Worm (Caenorhabditis elegans): Measurements from ENCODE around the gene ceh-39.

ceh-39 gene

DNA sequence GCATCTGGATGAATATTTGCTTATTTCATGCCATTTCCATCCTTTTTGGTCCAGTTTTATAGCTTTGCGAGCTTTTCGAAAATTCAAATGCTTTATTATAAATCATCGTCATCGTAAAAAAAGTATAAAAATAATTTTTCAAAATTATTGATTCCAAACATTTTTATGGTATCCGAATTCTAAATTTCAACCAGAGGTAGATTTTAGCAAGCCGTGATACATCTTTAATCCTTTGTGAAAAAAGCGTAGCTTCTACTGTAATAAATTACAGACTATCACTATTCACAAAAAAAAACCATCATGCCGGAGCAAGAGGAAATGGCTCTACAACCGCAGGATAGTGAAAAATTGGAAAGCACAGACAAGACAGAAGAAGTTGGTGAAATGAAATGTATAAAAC is 29.8 kb downstream of the ceh-39 start, which contains the start of gene C14E2.1:
Gene C14E2.1, plus strand, starts transcription at position 301 of the 400 bp plus-strand sequence.
- TF ChIP-seq madf-9 (GFP tag; conservative IDR thresholded peaks at IDR 0.05) (no peak), nhr-237 (tag; optimal IDR thresholded peaks at IDR 0.05) (no peak), rbr-2 (tag; optimal IDR thresholded peaks at IDR 0.05) (no peak), zag-1 (tag; optimal IDR thresholded peaks at IDR 0.05) (no peak), T20F7.1 (GFP tag; optimal IDR thresholded peaks at IDR 0.05) (no peak), zip-2 (tag; optimal IDR thresholded peaks at IDR 0.05) (no peak), ceh-62 (tag; optimal IDR thresholded peaks at IDR 0.05) (no peak), lsy-2 (tag; optimal IDR thresholded peaks at IDR 0.05) (no peak), nhr-76 (tag; optimal IDR thresholded peaks at IDR 0.05) (no peak), hif-1 (tag; optimal IDR thresholded peaks at IDR 0.05) (no peak), nhr-42 (GFP tag; IDR thresholded peaks at IDR 0.05) (no peak), Y48G9A.11 (GFP tag; IDR thresholded peaks at IDR 0.05) (no peak), attf-4 (tag; optimal IDR thresholded peaks at IDR 0.05) (no peak), nhr-102 (tag; optimal IDR thresholded peaks at IDR 0.05) (no peak), tra-1 (GFP tag; IDR thresholded peaks at IDR 0.05) (no peak), lin-15B (tag; optimal IDR thresholded peaks at IDR 0.05) (no peak), fkh-10 (GFP tag; optimal IDR thresholded peaks at IDR 0.05) (no peak), T26A8.4 (GFP tag; IDR thresholded peaks at IDR 0.05) (no peak)

- TF ChIP-seq aha-1 (tag): peak; percentile 5
- no peak for TF ChIP-seq fos-1 (tag; optimal IDR thresholded peaks at IDR 0.05)
These were observed 30.6 kb downstream of the ceh-39 start, which contains the start of gene C14E2.5 for ce11 chrX:1825290-1825832. Gene C14E2.5, minus strand, starts transcription at chrX:1825340.

DNA sequence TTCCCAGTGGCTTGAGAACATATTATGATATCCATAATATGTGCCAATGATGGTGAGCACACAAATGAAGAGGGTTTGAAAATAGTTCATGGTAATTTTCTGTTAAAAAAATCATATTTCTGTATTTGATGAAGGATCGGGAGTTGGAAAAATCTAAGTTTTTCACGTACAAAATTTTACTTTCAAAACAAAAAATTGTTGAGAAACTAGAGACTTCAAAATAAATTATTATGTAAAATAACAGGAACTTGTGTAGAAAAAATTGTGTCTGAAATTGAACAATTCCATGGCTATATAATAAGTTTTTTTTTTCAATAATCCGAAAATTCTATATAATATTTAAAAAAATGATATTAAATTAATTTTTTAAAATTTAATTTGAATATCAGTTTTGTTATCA is 34.7 kb downstream of the ceh-39 start, which contains the start of gene C14E2.4:
Gene C14E2.4, minus strand, starts transcription at position 101 of the 400 bp plus-strand sequence.
- TF ChIP-seq arid-1 (GFP tag; conservative IDR thresholded peaks at IDR 0.05) (no peak), lsy-2 (tag; optimal IDR thresholded peaks at IDR 0.05) (no peak), madf-9 (GFP tag; conservative IDR thresholded peaks at IDR 0.05) (no peak), ces-1 (GFP tag; optimal IDR thresholded peaks at IDR 0.05) (no peak), unc-130 (GFP tag; optimal IDR thresholded peaks at IDR 0.05) (no peak), mxl-3 (GFP tag; optimal IDR thresholded peaks at IDR 0.05) (no peak), lin-29 (GFP tag; IDR thresholded peaks at IDR 0.05) (no peak), pha-4 (GFP tag; IDR thresholded peaks at IDR 0.05) (no peak), pha-4 (tag; optimal IDR thresholded peaks at IDR 0.05) (no peak), daf-8 (GFP tag; IDR thresholded peaks at IDR 0.05) (no peak), fos-1 (tag; optimal IDR thresholded peaks at IDR 0.05) (no peak), snpc-1.2 (GFP tag; IDR thresholded peaks at IDR 0.05) (no peak), mes-2 (tag; optimal IDR thresholded peaks at IDR 0.05; ENCODE audit: poor library complexity, severe bottlenecking) (no peak), Y105C5A.15 (GFP tag; IDR thresholded peaks at IDR 0.05) (no peak), ZK337.2 (GFP tag; IDR thresholded peaks at IDR 0.05) (no peak), ceh-82 (tag; optimal IDR thresholded peaks at IDR 0.05) (no peak), nhr-77 (tag; optimal IDR thresholded peaks at IDR 0.05) (no peak), sdz-12 (GFP tag; optimal IDR thresholded peaks at IDR 0.05) (no peak), nhr-11 (tag; optimal IDR thresholded peaks at IDR 0.05) (no peak), zip-11 (GFP tag; IDR thresholded peaks at IDR 0.05) (no peak)

DNA sequence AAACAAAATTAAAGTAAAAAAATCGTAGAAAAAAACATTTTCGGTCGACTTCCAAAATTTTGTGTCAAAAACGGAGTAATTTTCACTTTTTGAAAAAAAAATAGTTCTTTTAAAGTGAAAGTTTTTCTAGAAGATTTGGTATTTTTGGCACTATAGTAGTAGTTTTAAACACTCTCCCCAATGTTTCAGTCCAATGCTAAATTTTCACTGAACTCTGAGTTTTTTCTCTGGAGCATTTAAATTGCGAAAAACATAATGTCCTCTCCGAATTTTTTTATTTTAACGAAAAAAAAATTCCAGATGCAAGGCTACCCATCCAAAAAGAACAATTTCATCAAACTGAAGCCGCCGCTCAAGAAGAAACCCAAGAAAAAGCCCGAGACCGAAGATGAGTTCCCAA is 39.9 kb downstream of the ceh-39 start, which contains the start of gene C14E2.7:
Gene C14E2.7, plus strand, starts transcription at position 301 of the 400 bp plus-strand sequence.
- TF ChIP-seq T26A8.4 (GFP tag; IDR thresholded peaks at IDR 0.05): no peak
- TF ChIP-seq hlh-30 (tag; optimal IDR thresholded peaks at IDR 0.05; ENCODE audit: insufficient read depth): no peak
- TF ChIP-seq ceh-82 (tag; optimal IDR thresholded peaks at IDR 0.05): no peak
- no peak for TF ChIP-seq daf-19 (GFP tag; conservative IDR thresholded peaks at IDR 0.05)
- no peak for TF ChIP-seq nhr-10 (tag; optimal IDR thresholded peaks at IDR 0.05)
- no peak for TF ChIP-seq ces-1 (GFP tag; optimal IDR thresholded peaks at IDR 0.05)
- no peak for TF ChIP-seq lir-3 (tag; optimal IDR thresholded peaks at IDR 0.05)
- no peak for TF ChIP-seq D1046.2 (GFP tag; IDR thresholded peaks at IDR 0.05)
- no peak for TF ChIP-seq lin-38 (GFP tag; IDR thresholded peaks at IDR 0.05)
- no peak for TF ChIP-seq ztf-11 (tag; optimal IDR thresholded peaks at IDR 0.05)
- TF ChIP-seq tag-97 (GFP tag; IDR thresholded peaks at IDR 0.05): no peak
